Worm (Caenorhabditis elegans): ENCODE data around the gene Y54G2A.48.

ce11 chrIV:2858734-2859133 is 26.2 kb upstream of the Y54G2A.48 start:
- TF ChIP-seq fos-1 (tag; optimal IDR thresholded peaks at IDR 0.05): no peak
- no peak for TF ChIP-seq nhr-12 (tag; optimal IDR thresholded peaks at IDR 0.05)
- peak; percentile 35 for TF ChIP-seq unc-86 (tag; optimal IDR thresholded peaks at IDR 0.05)
- no peak for TF ChIP-seq ztf-11 (tag; optimal IDR thresholded peaks at IDR 0.05)
- TF ChIP-seq unc-62 (GFP tag; optimal IDR thresholded peaks at IDR 0.05): no peak

All from whole organism, L1 larva.